Fruit fly (Drosophila melanogaster) whole organism, embryonic: ENCODE results near the gene CG32633.

Experiments used
- Atf3 ChIP-seq: fragments of 200-800 bp; sonication (Bioruptor generic); optimal IDR thresholded peaks from 3 replicates; lab custom pipeline; 2016; ENCODE audit warnings: missing biosample characterization, missing genetic modification characterization
- B-H1 ChIP-seq: fragments of 200-800 bp; sonication (Bioruptor generic); IDR thresholded peaks from 3 replicates; pipeline ENCODE4 v1.3.6; 2022; ENCODE audit warnings: missing biosample characterization, missing genetic modification characterization
- CG10209 ChIP-seq: fragments of 200-800 bp; sonication (Bioruptor generic); optimal IDR thresholded peaks from 3 replicates; lab custom pipeline; 2017; ENCODE audit warnings: missing biosample characterization, mild to moderate bottlenecking, missing genetic modification characterization, missing genetic modification reagents
- CG10462 ChIP-seq: fragments of 200-800 bp; sonication (Bioruptor generic); optimal IDR thresholded peaks from 2 replicates; lab custom pipeline; 2016; ENCODE audit warnings: missing biosample characterization, missing genetic modification characterization
- CG11456 ChIP-seq: fragments of 200-800 bp; sonication (Bioruptor generic); IDR thresholded peaks from 3 replicates; pipeline ENCODE4 v1.3.6; 2022; ENCODE audit warnings: missing biosample characterization, missing genetic modification characterization
- CG12942 ChIP-seq: fragments of 200-800 bp; sonication (Bioruptor generic); optimal IDR thresholded peaks from 3 replicates; lab custom pipeline; 2016; ENCODE audit warnings: missing biosample characterization, missing genetic modification characterization
- CG13287 ChIP-seq: fragments of 200-800 bp; sonication (Bioruptor generic); IDR thresholded peaks from 2 replicates; pipeline ENCODE4 v1.3.6; 2022; ENCODE audit warnings: missing biosample characterization, missing genetic modification characterization; ENCODE audit not compliant: partially characterized antibody
- CG14965 ChIP-seq: fragments of 200-800 bp; sonication (Bioruptor generic); optimal IDR thresholded peaks from 2 replicates; lab custom pipeline; 2016; ENCODE audit warnings: missing biosample characterization, missing genetic modification characterization, borderline replicate concordance
- CG1529 ChIP-seq: fragments of 200-800 bp; sonication (Bioruptor generic); optimal IDR thresholded peaks from 3 replicates; lab custom pipeline; 2018; ENCODE audit warnings: missing biosample characterization, missing genetic modification characterization
- CG1602 ChIP-seq: fragments of 200-800 bp; sonication (Bioruptor generic); optimal IDR thresholded peaks from 3 replicates; lab custom pipeline; 2016; ENCODE audit warnings: missing biosample characterization, missing genetic modification characterization
- CG16779 ChIP-seq: fragments of 200-800 bp; sonication (Bioruptor generic); IDR thresholded peaks from 2 replicates; pipeline ENCODE4 v1.3.6; 2022; ENCODE audit warnings: missing biosample characterization, missing genetic modification characterization
- CG17612 ChIP-seq: fragments of 200-800 bp; sonication (Bioruptor generic); IDR thresholded peaks from 2 replicates; pipeline ENCODE4 v1.3.6; 2022; ENCODE audit warnings: missing biosample characterization, missing genetic modification characterization
- CG2199 ChIP-seq: fragments of 200-800 bp; sonication (Bioruptor generic); IDR thresholded peaks from 3 replicates; pipeline ENCODE4 v1.3.6; 2022; ENCODE audit warnings: missing biosample characterization, missing genetic modification characterization
- CG2202 ChIP-seq: fragments of 200-800 bp; sonication (Bioruptor generic); optimal IDR thresholded peaks from 2 replicates; lab custom pipeline; 2018; ENCODE audit warnings: missing biosample characterization, mild to moderate bottlenecking, missing genetic modification characterization
- CG32772 ChIP-seq: fragments of 200-800 bp; sonication (Bioruptor generic); IDR thresholded peaks from 2 replicates; pipeline ENCODE4 v1.3.6; 2022; ENCODE audit warnings: missing biosample characterization, missing genetic modification characterization
- CG33213 ChIP-seq: fragments of 200-800 bp; sonication (Bioruptor generic); optimal IDR thresholded peaks from 3 replicates; lab custom pipeline; 2016; ENCODE audit warnings: missing biosample characterization, missing genetic modification characterization
- CG4360 ChIP-seq: fragments of 200-800 bp; sonication (Bioruptor generic); IDR thresholded peaks from 2 replicates; pipeline ENCODE4 v1.3.6; 2022; ENCODE audit warnings: missing biosample characterization, missing genetic modification characterization
- CG5180 ChIP-seq: fragments of 200-800 bp; sonication (Bioruptor generic); optimal IDR thresholded peaks from 3 replicates; lab custom pipeline; 2017; ENCODE audit warnings: missing biosample characterization, missing genetic modification characterization, mild to moderate bottlenecking, moderate library complexity, missing genetic modification reagents
- CG5953 ChIP-seq: fragments of 200-800 bp; sonication (Bioruptor generic); IDR thresholded peaks from 2 replicates; pipeline ENCODE4 v1.3.6; 2022; ENCODE audit warnings: missing biosample characterization, missing genetic modification characterization
- CG7271 ChIP-seq: fragments of 200-800 bp; sonication (Bioruptor generic); optimal IDR thresholded peaks from 2 replicates; lab custom pipeline; 2018; ENCODE audit warnings: missing biosample characterization, mild to moderate bottlenecking, missing genetic modification characterization, moderate library complexity
- Fer2 ChIP-seq: fragments of 200-800 bp; sonication (Bioruptor generic); optimal IDR thresholded peaks from 2 replicates; lab custom pipeline; 2018; ENCODE audit warnings: missing biosample characterization, mild to moderate bottlenecking, missing genetic modification characterization, moderate library complexity
- HLHmδ ChIP-seq: fragments of 200-800 bp; sonication (Bioruptor generic); optimal IDR thresholded peaks from 2 replicates; lab custom pipeline; 2018; ENCODE audit warnings: missing biosample characterization, mild to moderate bottlenecking, missing genetic modification characterization, moderate library complexity
- HmgD ChIP-seq: fragments of 200-800 bp; sonication (Bioruptor generic); optimal IDR thresholded peaks from 3 replicates; lab custom pipeline; 2016; ENCODE audit warnings: missing biosample characterization, missing genetic modification characterization
- HmgZ ChIP-seq: fragments of 200-800 bp; sonication (Bioruptor generic); optimal IDR thresholded peaks from 2 replicates; lab custom pipeline; 2018; ENCODE audit warnings: missing biosample characterization, mild to moderate bottlenecking, missing genetic modification characterization
- MESR4 ChIP-seq: fragments of 200-800 bp; sonication (Bioruptor generic); optimal IDR thresholded peaks from 2 replicates; lab custom pipeline; 2018; ENCODE audit warnings: missing biosample characterization, mild to moderate bottlenecking, missing genetic modification characterization, moderate library complexity
- Opbp ChIP-seq: fragments of 200-800 bp; sonication (Bioruptor generic); IDR thresholded peaks from 3 replicates; pipeline ENCODE4 v1.3.6; 2022; ENCODE audit warnings: missing biosample characterization, missing genetic modification characterization; ENCODE audit not compliant: partially characterized antibody
- Tbp ChIP-seq: fragments of >200 bp; optimal IDR thresholded peaks from 2 replicates; lab custom pipeline; 2018; ENCODE audit warnings: missing biosample characterization, missing genetic modification characterization
- ash1 ChIP-seq: fragments of 200-800 bp; sonication (Bioruptor generic); optimal IDR thresholded peaks from 2 replicates; lab custom pipeline; 2018; ENCODE audit warnings: missing biosample characterization, mild to moderate bottlenecking, missing genetic modification characterization
- bbx ChIP-seq: fragments of 200-800 bp; sonication (Bioruptor generic); IDR thresholded peaks from 2 replicates; pipeline ENCODE4 v1.3.6; 2022; ENCODE audit warnings: missing biosample characterization, missing genetic modification characterization; ENCODE audit not compliant: partially characterized antibody
- bsh ChIP-seq, 2 experiments: fragments of 200-800 bp; sonication (Bioruptor generic); optimal IDR thresholded peaks; 2 replicates each; lab custom pipeline; 2017 to 2018; ENCODE audit warnings: mild to moderate bottlenecking in 2 of 2, missing biosample characterization in 2 of 2, missing genetic modification characterization in 2 of 2, moderate library complexity in 1 of 2
- caup ChIP-seq: fragments of 200-800 bp; sonication (Bioruptor generic); optimal IDR thresholded peaks from 3 replicates; lab custom pipeline; 2017; ENCODE audit warnings: missing biosample characterization, mild to moderate bottlenecking, missing genetic modification characterization, moderate library complexity; ENCODE audit not compliant: severe bottlenecking
- crol ChIP-seq: fragments of 200-800 bp; sonication (Bioruptor generic); IDR thresholded peaks from 2 replicates; pipeline ENCODE4 v1.3.6; 2022; ENCODE audit warnings: missing biosample characterization, missing genetic modification characterization
- cwo ChIP-seq: fragments of 200-800 bp; sonication (Bioruptor generic); optimal IDR thresholded peaks from 3 replicates; lab custom pipeline; 2017; ENCODE audit warnings: missing biosample characterization, missing genetic modification characterization, mild to moderate bottlenecking, moderate library complexity, missing genetic modification reagents
- da ChIP-seq: fragments of 200-800 bp; sonication (Bioruptor generic); optimal IDR thresholded peaks from 2 replicates; lab custom pipeline; 2016; ENCODE audit warnings: missing biosample characterization, missing genetic modification characterization
- dmrt11E ChIP-seq: fragments of 200-800 bp; sonication (Bioruptor generic); optimal IDR thresholded peaks from 3 replicates; lab custom pipeline; 2018; ENCODE audit warnings: missing biosample characterization, mild to moderate bottlenecking, missing genetic modification characterization, moderate library complexity
- eyg ChIP-seq: fragments of 200-800 bp; sonication (Bioruptor generic); optimal IDR thresholded peaks from 3 replicates; lab custom pipeline; 2016; ENCODE audit warnings: missing biosample characterization, missing genetic modification characterization
- gce ChIP-seq: fragments of 200-800 bp; sonication (Bioruptor generic); IDR thresholded peaks from 3 replicates; pipeline ENCODE4 v1.3.6; 2022; ENCODE audit warnings: missing biosample characterization, missing genetic modification characterization
- grn ChIP-seq: fragments of 200-800 bp; sonication (Bioruptor generic); optimal IDR thresholded peaks from 3 replicates; lab custom pipeline; 2017; ENCODE audit warnings: missing biosample characterization, missing genetic modification characterization
- kni ChIP-seq: fragments of 200-800 bp; sonication (Bioruptor generic); optimal IDR thresholded peaks from 3 replicates; lab custom pipeline; 2017; ENCODE audit warnings: mild to moderate bottlenecking, missing biosample characterization, missing genetic modification reagents, missing genetic modification characterization
- lbe ChIP-seq: fragments of 200-800 bp; sonication (Bioruptor generic); optimal IDR thresholded peaks from 2 replicates; lab custom pipeline; 2016; ENCODE audit warnings: missing biosample characterization, mild to moderate bottlenecking, missing genetic modification characterization
- lilli ChIP-seq: fragments of 200-800 bp; sonication (Bioruptor generic); optimal IDR thresholded peaks from 3 replicates; lab custom pipeline; 2016; ENCODE audit warnings: missing biosample characterization, missing genetic modification characterization
- lmd ChIP-seq: fragments of 200-800 bp; sonication (Bioruptor generic); IDR thresholded peaks from 2 replicates; pipeline ENCODE4 v1.3.6; 2022; ENCODE audit warnings: missing biosample characterization, missing genetic modification characterization
- mam ChIP-seq: fragments of 200-800 bp; sonication (Bioruptor generic); optimal IDR thresholded peaks from 3 replicates; lab custom pipeline; 2016; ENCODE audit warnings: missing biosample characterization, missing genetic modification characterization
- oc ChIP-seq: fragments of 200-800 bp; sonication (Bioruptor generic); optimal IDR thresholded peaks from 2 replicates; lab custom pipeline; 2018; ENCODE audit warnings: missing biosample characterization, mild to moderate bottlenecking, missing genetic modification characterization, moderate library complexity
- pho ChIP-seq: fragments of 200-800 bp; sonication (Bioruptor generic); optimal IDR thresholded peaks from 2 replicates; lab custom pipeline; 2016; ENCODE audit warnings: missing biosample characterization, missing genetic modification characterization
- pita ChIP-seq: fragments of 200-800 bp; sonication (Bioruptor generic); optimal IDR thresholded peaks from 2 replicates; lab custom pipeline; 2017; ENCODE audit warnings: missing biosample characterization, mild to moderate bottlenecking, missing genetic modification characterization
- scrt ChIP-seq: fragments of 200-800 bp; sonication (Bioruptor generic); optimal IDR thresholded peaks from 2 replicates; lab custom pipeline; 2018; ENCODE audit warnings: missing biosample characterization, mild to moderate bottlenecking, missing genetic modification characterization, moderate library complexity
- seq ChIP-seq: fragments of 200-800 bp; sonication (Bioruptor generic); IDR thresholded peaks from 2 replicates; pipeline ENCODE4 v1.3.6; 2022; ENCODE audit warnings: missing biosample characterization, missing genetic modification characterization
- sqz ChIP-seq: fragments of 200-800 bp; sonication (Bioruptor generic); optimal IDR thresholded peaks from 3 replicates; lab custom pipeline; 2018; ENCODE audit warnings: missing biosample characterization, mild to moderate bottlenecking, missing genetic modification characterization
- tgo ChIP-seq: fragments of 200-800 bp; sonication (Bioruptor generic); IDR thresholded peaks from 3 replicates; pipeline ENCODE4 v1.3.6; 2022; ENCODE audit warnings: missing biosample characterization, missing genetic modification characterization
- tna ChIP-seq: fragments of 200-800 bp; sonication (Bioruptor generic); IDR thresholded peaks from 2 replicates; pipeline ENCODE4 v1.3.6; 2022; ENCODE audit warnings: missing biosample characterization, missing genetic modification characterization; ENCODE audit not compliant: partially characterized antibody

The CG32633 gene

dm6 chrX:13570255-13570654, 8.8 kb downstream of the CG32633 start (continued):
- TF ChIP-seq CG14965 (GFP tag; lab: Kevin White, UChicago), result no peak
- no peak for TF ChIP-seq CG13287 (GFP tag; lab: Robert Waterston, UW)
- TF ChIP-seq CG12942, result no peak
- 0 out of 2 replicates have a peak, but pooled peaks have one; percentile 13 for TF ChIP-seq CG5953 (GFP tag; lab: Robert Waterston, UW)
- no peak for TF ChIP-seq bbx (GFP tag; lab: Robert Waterston, UW)
- TF ChIP-seq Fer2 (tag; lab: Kevin White, UChicago), result no peak
- no peak for TF ChIP-seq CG2199 (GFP tag; lab: Robert Waterston, UW)
- no peak for TF ChIP-seq CG7271 (tag; lab: Kevin White, UChicago)
- TF ChIP-seq cwo (GFP tag; lab: Kevin White, UChicago), result peak; percentile 9
- no peak for TF ChIP-seq MESR4
- no peak for TF ChIP-seq mam
- no peak for TF ChIP-seq grn (GFP tag; lab: Kevin White, UChicago)
- TF ChIP-seq pita (GFP tag; lab: Kevin White, UChicago), result no peak
- no peak for TF ChIP-seq tna (GFP tag; lab: Robert Waterston, UW)
- TF ChIP-seq Tbp, result no peak
- TF ChIP-seq CG10462 (GFP tag; lab: Kevin White, UChicago), result no peak
- no peak for TF ChIP-seq pho (GFP tag; lab: Kevin White, UChicago)
- peak; percentile 50 for TF ChIP-seq lbe (GFP tag; lab: Kevin White, UChicago)
- TF ChIP-seq CG17612 (GFP tag; lab: Robert Waterston, UW), result no peak
- no peak for TF ChIP-seq da (GFP tag; lab: Kevin White, UChicago)
- TF ChIP-seq CG16779 (GFP tag; lab: Robert Waterston, UW), result no peak
- TF ChIP-seq scrt (GFP tag; lab: Kevin White, UChicago), result peak; percentile 1
- TF ChIP-seq tgo (GFP tag; lab: Robert Waterston, UW), result no peak
- no peak for TF ChIP-seq CG11456 (GFP tag; lab: Robert Waterston, UW)
- no peak for TF ChIP-seq ash1
- peak; percentile 20 for TF ChIP-seq sqz (GFP tag; lab: Kevin White, UChicago)
- TF ChIP-seq Atf3 (GFP tag; lab: Kevin White, UChicago), result no peak
- peak; percentile 21 for TF ChIP-seq CG10209 (GFP tag; lab: Kevin White, UChicago)
- no peak for TF ChIP-seq CG1602 (GFP tag; lab: Kevin White, UChicago)
- TF ChIP-seq seq (GFP tag; lab: Robert Waterston, UW), result no peak
- peak; percentile 33 for TF ChIP-seq caup (GFP tag; lab: Kevin White, UChicago)
- no peak for TF ChIP-seq CG32772 (GFP tag; lab: Robert Waterston, UW)
- no peak; the same call in 2 of the 3 replicates for TF ChIP-seq B-H1 (GFP tag; lab: Robert Waterston, UW)
- no peak for TF ChIP-seq gce (GFP tag; lab: Robert Waterston, UW)
- no peak for TF ChIP-seq Opbp
- TF ChIP-seq CG33213 (GFP tag; lab: Kevin White, UChicago), result no peak
- no peak for TF ChIP-seq CG2202
- no peak for TF ChIP-seq lmd
- TF ChIP-seq dmrt11E (tag; lab: Kevin White, UChicago), result no peak
- TF ChIP-seq crol (GFP tag; lab: Robert Waterston, UW), result no peak
- no peak for TF ChIP-seq oc (tag; lab: Kevin White, UChicago)
- peak in 1 of 2 experiments; percentile 32 for TF ChIP-seq bsh (GFP tag; optimal IDR thresholded peaks at IDR 0.05; lab: Kevin White, UChicago)
- no peak for TF ChIP-seq eyg (GFP tag; lab: Kevin White, UChicago)
- TF ChIP-seq CG5180, result peak; percentile 10
- TF ChIP-seq HmgD (GFP tag; lab: Kevin White, UChicago), result no peak
- TF ChIP-seq HLHmδ (GFP tag; lab: Kevin White, UChicago), result peak; percentile 29
- peak; percentile 45 for TF ChIP-seq kni (GFP tag; lab: Kevin White, UChicago)
- TF ChIP-seq HmgZ (tag; lab: Kevin White, UChicago), result no peak
- no peak for TF ChIP-seq CG4360 (GFP tag; lab: Robert Waterston, UW)
- no peak for TF ChIP-seq lilli
- no peak for TF ChIP-seq CG1529
